Worm (Caenorhabditis elegans) whole organism, L1 larva: ENCODE measurements around the gene F35A5.2.
A peak's percentile ranks its signal among the peaks of the same experiment; 100 is the strongest.

Experiments used
- C04F5.9 ChIP-seq: sonication (generic microtip); optimal IDR thresholded peaks from 2 replicates; lab custom pipeline; 2016; ENCODE audit warnings: missing genetic modification characterization, missing compliant biosample characterization
- C16A3.4 ChIP-seq: fragments of 150-350 bp; optimal IDR thresholded peaks from 2 replicates; lab custom pipeline; 2014; ENCODE audit warnings: missing biosample characterization, missing genetic modification characterization
- C34B4.2 ChIP-seq: sonication (generic microtip); optimal IDR thresholded peaks from 2 replicates; lab custom pipeline; 2017; ENCODE audit warnings: mild to moderate bottlenecking, missing genetic modification characterization, missing compliant biosample characterization
- F16B12.6 ChIP-seq: fragments of 150-350 bp; optimal IDR thresholded peaks from 2 replicates; lab custom pipeline; 2014; ENCODE audit warnings: missing biosample characterization, missing genetic modification characterization
- aha-1 ChIP-seq: fragments of 150-350 bp; optimal IDR thresholded peaks from 2 replicates; lab custom pipeline; 2014; ENCODE audit warnings: missing biosample characterization, missing genetic modification characterization
- alr-1 ChIP-seq: fragments of 200-800 bp; sonication (Bioruptor generic); optimal IDR thresholded peaks from 2 replicates; lab custom pipeline; 2018; ENCODE audit warnings: borderline replicate concordance, mild to moderate bottlenecking, missing genetic modification characterization, missing compliant biosample characterization
- ama-1 ChIP-seq: fragments of 150-350 bp; optimal IDR thresholded peaks from 2 replicates; lab custom pipeline; 2014
- blmp-1 ChIP-seq: fragments of 150-350 bp; optimal IDR thresholded peaks from 2 replicates; lab custom pipeline; 2014; ENCODE audit warnings: missing biosample characterization, missing genetic modification characterization
- ceh-82 ChIP-seq, 3 experiments: fragments of 150-350 bp in 1 of 3; sonication (generic microtip) in 2 of 3; optimal IDR thresholded peaks; 2 replicates each; lab custom pipeline; 2014 to 2017; ENCODE audit warnings: missing biosample characterization in 3 of 3, missing genetic modification characterization in 3 of 3
- ceh-88 ChIP-seq: fragments of 200-800 bp; sonication (Bioruptor generic); IDR thresholded peaks from 2 replicates; pipeline ENCODE4 v1.3.6; 2022; ENCODE audit warnings: missing genetic modification characterization, missing compliant biosample characterization
- ceh-90 ChIP-seq: sonication (generic microtip); optimal IDR thresholded peaks from 2 replicates; lab custom pipeline; 2016; ENCODE audit warnings: missing genetic modification characterization, missing compliant biosample characterization
- ces-1 ChIP-seq: fragments of 150-350 bp; optimal IDR thresholded peaks from 2 replicates; lab custom pipeline; 2014; ENCODE audit warnings: missing biosample characterization, missing genetic modification reagents, missing genetic modification characterization
- dpl-1 ChIP-seq, 3 experiments: fragments of 150-350 bp in 2 of 3; sonication (generic microtip) in 1 of 3; optimal IDR thresholded peaks; 2 replicates each; lab custom pipeline; 2014 to 2017; ENCODE audit warnings: missing biosample characterization in 3 of 3, missing genetic modification characterization in 3 of 3, missing genetic modification reagents in 3 of 3
- efl-1 ChIP-seq, 4 experiments: fragments of 150-350 bp; optimal IDR thresholded peaks in 3 of 4; peaks in 1 of 4; 1 replicate in 1 of 4; 2 replicates in 3 of 4; lab custom pipeline; 2014; ENCODE audit warnings: missing biosample characterization in 2 of 4, missing genetic modification characterization in 2 of 4, missing genetic modification reagents in 2 of 4
- efl-3 ChIP-seq: fragments of 200-800 bp; sonication (Bioruptor generic); optimal IDR thresholded peaks from 2 replicates; lab custom pipeline; 2018; ENCODE audit warnings: mild to moderate bottlenecking, missing genetic modification characterization, missing compliant biosample characterization
- egl-13 ChIP-seq: sonication (generic microtip); optimal IDR thresholded peaks from 2 replicates; lab custom pipeline; 2016; ENCODE audit warnings: missing genotype, missing genetic modification reagents, missing genetic modification characterization, missing compliant biosample characterization
- egl-27 ChIP-seq, 2 experiments: fragments of 150-350 bp in 1 of 2; sonication (generic microtip); optimal IDR thresholded peaks; 3 replicates each; lab custom pipeline; 2017 to 2018; ENCODE audit warnings: missing biosample characterization in 2 of 2, missing genetic modification characterization in 2 of 2, missing genetic modification reagents in 2 of 2
- elt-2 ChIP-seq: sonication (generic microtip); optimal IDR thresholded peaks from 2 replicates; lab custom pipeline; 2016; ENCODE audit warnings: missing genetic modification characterization, mild to moderate bottlenecking, inconsistent platforms, missing compliant biosample characterization, missing genetic modification reagents
- ets-5 ChIP-seq: fragments of 200-800 bp; sonication (Bioruptor generic); IDR thresholded peaks from 2 replicates; pipeline ENCODE4 v1.3.6; 2022; ENCODE audit warnings: missing genetic modification characterization, missing compliant biosample characterization
- fkh-10 ChIP-seq: sonication (generic microtip); optimal IDR thresholded peaks from 2 replicates; lab custom pipeline; 2017; ENCODE audit warnings: missing biosample characterization, missing genetic modification reagents, missing genetic modification characterization
- fkh-8 ChIP-seq: sonication (generic microtip); optimal IDR thresholded peaks from 2 replicates; lab custom pipeline; 2016; ENCODE audit warnings: mild to moderate bottlenecking, missing genetic modification characterization, missing compliant biosample characterization
- fos-1 ChIP-seq: fragments of 150-350 bp; optimal IDR thresholded peaks from 2 replicates; lab custom pipeline; 2014; ENCODE audit warnings: missing biosample characterization, missing genetic modification characterization
- grh-1 ChIP-seq: fragments of 200-800 bp; sonication (Bioruptor generic); IDR thresholded peaks from 2 replicates; pipeline ENCODE4 v1.3.6; 2022; ENCODE audit warnings: missing genetic modification reagents, missing genetic modification characterization, missing compliant biosample characterization
- hlh-17 ChIP-seq: fragments of 200-800 bp; sonication (Bioruptor generic); optimal IDR thresholded peaks from 2 replicates; lab custom pipeline; 2018; ENCODE audit warnings: missing genetic modification characterization, mild to moderate bottlenecking, missing compliant biosample characterization, moderate library complexity, borderline replicate concordance
- hlh-4 ChIP-seq: sonication (generic microtip); optimal IDR thresholded peaks from 2 replicates; lab custom pipeline; 2016; ENCODE audit warnings: mild to moderate bottlenecking, missing genetic modification characterization, missing compliant biosample characterization
- hpl-2 ChIP-seq: fragments of 150-350 bp; optimal IDR thresholded peaks from 2 replicates; lab custom pipeline; 2014; ENCODE audit warnings: missing biosample characterization, missing genetic modification reagents, missing genetic modification characterization
- jun-1 ChIP-seq: fragments of 150-350 bp; optimal IDR thresholded peaks from 2 replicates; lab custom pipeline; 2014; ENCODE audit warnings: missing biosample characterization, missing genetic modification reagents, missing genetic modification characterization
- lin-14 ChIP-seq: fragments of 200-800 bp; sonication (Bioruptor generic); optimal IDR thresholded peaks from 2 replicates; lab custom pipeline; 2018; ENCODE audit warnings: mild to moderate bottlenecking, missing genetic modification characterization, moderate library complexity, missing compliant biosample characterization
- lin-35 ChIP-seq, 2 experiments: fragments of 150-350 bp; optimal IDR thresholded peaks; 2 replicates each; lab custom pipeline; 2014; ENCODE audit warnings: missing biosample characterization in 2 of 2, missing genetic modification characterization in 2 of 2, missing genetic modification reagents in 2 of 2
- lin-39 ChIP-seq: fragments of 150-350 bp; optimal IDR thresholded peaks from 2 replicates; lab custom pipeline; 2014; ENCODE audit warnings: missing biosample characterization, missing genetic modification reagents, missing genetic modification characterization
- lir-3 ChIP-seq: sonication (generic microtip); optimal IDR thresholded peaks from 2 replicates; lab custom pipeline; 2016; ENCODE audit warnings: mild to moderate bottlenecking, missing genetic modification characterization, moderate library complexity, missing compliant biosample characterization; ENCODE audit not compliant: poor library complexity
- lsy-2 ChIP-seq, 2 experiments: fragments of 150-350 bp; optimal IDR thresholded peaks; 2 replicates each; lab custom pipeline; 2014; ENCODE audit warnings: missing biosample characterization in 2 of 2, missing genetic modification characterization in 2 of 2
- mdl-1 ChIP-seq, 2 experiments: fragments of 150-350 bp; optimal IDR thresholded peaks; 2 replicates each; lab custom pipeline; 2014 to 2017; ENCODE audit warnings: missing biosample characterization in 2 of 2, missing genetic modification characterization in 2 of 2, inconsistent platforms in 1 of 2
- nhr-12 ChIP-seq: sonication (generic microtip); optimal IDR thresholded peaks from 2 replicates; lab custom pipeline; 2017; ENCODE audit warnings: missing biosample characterization, missing genetic modification characterization
- nhr-20 ChIP-seq: sonication (generic microtip); optimal IDR thresholded peaks from 2 replicates; lab custom pipeline; 2016; ENCODE audit warnings: mild to moderate bottlenecking, missing genetic modification characterization, missing compliant biosample characterization
- nhr-28 ChIP-seq: fragments of 150-350 bp; optimal IDR thresholded peaks from 2 replicates; lab custom pipeline; 2014; ENCODE audit warnings: missing biosample characterization, missing genetic modification characterization
- nhr-71 ChIP-seq: sonication (generic microtip); optimal IDR thresholded peaks from 2 replicates; lab custom pipeline; 2016; ENCODE audit warnings: mild to moderate bottlenecking, missing genetic modification characterization, moderate library complexity, missing compliant biosample characterization
- nhr-76 ChIP-seq: sonication (generic microtip); optimal IDR thresholded peaks from 2 replicates; lab custom pipeline; 2017; ENCODE audit warnings: missing biosample characterization, missing genetic modification characterization
- nhr-85 ChIP-seq: sonication (generic microtip); peaks from one replicate; lab custom pipeline; 2016; ENCODE audit warnings: missing genetic modification characterization, inconsistent platforms, missing compliant biosample characterization
- pag-3 ChIP-seq: sonication (generic microtip); optimal IDR thresholded peaks from 2 replicates; lab custom pipeline; 2017; ENCODE audit warnings: missing genetic modification characterization, mild to moderate bottlenecking, missing compliant biosample characterization, antibody characterized with exemption, borderline replicate concordance; ENCODE audit not compliant: insufficient read depth
- pax-3 ChIP-seq: fragments of 200-800 bp; sonication (Bioruptor generic); optimal IDR thresholded peaks from 2 replicates; lab custom pipeline; 2018; ENCODE audit warnings: mild to moderate bottlenecking, missing genetic modification characterization, moderate library complexity, missing compliant biosample characterization
- pqm-1 ChIP-seq: sonication (generic microtip); optimal IDR thresholded peaks from 3 replicates; lab custom pipeline; 2017; ENCODE audit warnings: missing biosample characterization, missing genetic modification characterization
- sox-4 ChIP-seq: sonication (generic microtip); optimal IDR thresholded peaks from 2 replicates; lab custom pipeline; 2016; ENCODE audit warnings: missing genetic modification characterization, missing compliant biosample characterization
- sptf-1 ChIP-seq: fragments of 150-350 bp; optimal IDR thresholded peaks from 2 replicates; lab custom pipeline; 2014; ENCODE audit warnings: missing biosample characterization, missing genetic modification characterization
- tbx-2 ChIP-seq: sonication (generic microtip); optimal IDR thresholded peaks from 2 replicates; lab custom pipeline; 2016; ENCODE audit warnings: missing genetic modification characterization, missing compliant biosample characterization
- unc-30 ChIP-seq: sonication (generic microtip); optimal IDR thresholded peaks from 2 replicates; lab custom pipeline; 2017; ENCODE audit warnings: missing biosample characterization, missing genetic modification characterization
- unc-62 ChIP-seq: fragments of 150-350 bp; optimal IDR thresholded peaks from 2 replicates; lab custom pipeline; 2014; ENCODE audit warnings: missing biosample characterization, missing genetic modification reagents, missing genetic modification characterization
- unc-86 ChIP-seq: sonication (generic microtip); optimal IDR thresholded peaks from 2 replicates; lab custom pipeline; 2016; ENCODE audit warnings: missing genetic modification characterization, missing compliant biosample characterization
- vab-15 ChIP-seq: sonication (generic microtip); optimal IDR thresholded peaks from 2 replicates; lab custom pipeline; 2017; ENCODE audit warnings: missing genotype, mild to moderate bottlenecking, missing genetic modification characterization, missing compliant biosample characterization
- ztf-11 ChIP-seq, 2 experiments: sonication (generic microtip); optimal IDR thresholded peaks; 2 replicates each; lab custom pipeline; 2016 to 2017; ENCODE audit warnings: missing genetic modification characterization in 2 of 2, missing biosample characterization in 1 of 2, missing compliant biosample characterization in 1 of 2

F35A5.2 gene

DNA sequence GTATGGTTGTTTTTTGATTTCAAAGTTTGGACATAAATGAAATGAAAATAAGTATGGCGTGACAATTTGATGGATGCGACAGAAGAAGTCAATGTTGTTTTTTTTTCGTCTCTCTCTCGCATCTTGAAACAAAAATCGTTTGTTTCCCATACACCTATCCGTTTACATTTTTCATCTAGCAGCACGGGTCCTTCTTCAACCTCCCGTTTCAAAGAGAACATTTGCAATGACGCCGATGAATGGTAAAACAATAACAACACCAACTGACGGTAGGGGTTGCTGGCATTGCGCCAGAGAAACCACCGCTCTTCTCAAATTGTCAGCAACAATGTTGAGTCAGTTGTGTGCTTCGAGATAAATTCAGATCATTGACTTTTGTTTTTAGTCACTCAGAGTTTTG lies 34.2 kb downstream of the F35A5.2 start (continued):
- no peak for TF ChIP-seq jun-1 (tag; lab: Kevin White, UChicago)
- peak in 1 of 2 experiments; percentile 11 for TF ChIP-seq efl-1 (optimal IDR thresholded peaks at IDR 0.05; lab: Kevin White, UChicago)
- no peak for TF ChIP-seq efl-1 (GFP tag; optimal IDR thresholded peaks at IDR 0.05 in 1 of 2; lab: Kevin White, UChicago)
- no peak for TF ChIP-seq ces-1 (GFP tag; lab: Kevin White, UChicago)
- no peak for TF ChIP-seq ama-1 (lab: Kevin White, UChicago)
- TF ChIP-seq elt-2 (tag; lab: Kevin White, UChicago) = no peak
- TF ChIP-seq lin-35 (GFP tag; optimal IDR thresholded peaks at IDR 0.05; lab: Kevin White, UChicago) = peak; percentile 11 to 47
- no peak for TF ChIP-seq pag-3
- TF ChIP-seq nhr-76 (tag; lab: Kevin White, UChicago) = no peak
- no peak for TF ChIP-seq fkh-8 (tag; lab: Kevin White, UChicago)
- no peak for TF ChIP-seq egl-27 (tag; optimal IDR thresholded peaks at IDR 0.05; lab: Kevin White, UChicago)
- peak; percentile 15 for TF ChIP-seq C04F5.9 (tag; lab: Kevin White, UChicago)
- TF ChIP-seq tbx-2 (tag; lab: Kevin White, UChicago) = peak; percentile 45
- no peak for TF ChIP-seq hlh-4
- TF ChIP-seq fkh-10 (GFP tag; lab: Kevin White, UChicago) = no peak
- TF ChIP-seq egl-13 (tag; lab: Kevin White, UChicago) = no peak
- no peak for TF ChIP-seq lir-3 (tag; lab: Kevin White, UChicago)
- no peak for TF ChIP-seq ceh-88 (GFP tag; lab: Robert Waterston, UW)
- TF ChIP-seq grh-1 (GFP tag; lab: Robert Waterston, UW) = no peak
- TF ChIP-seq alr-1 (tag; lab: Kevin White, UChicago) = no peak
- TF ChIP-seq dpl-1 (GFP tag; optimal IDR thresholded peaks at IDR 0.05; lab: Kevin White, UChicago) = peak in 2 of 3 experiments; percentile 0 to 6
- TF ChIP-seq unc-86 (tag; lab: Kevin White, UChicago) = no peak
- no peak for TF ChIP-seq unc-62
- TF ChIP-seq fos-1 (tag; lab: Kevin White, UChicago) = no peak
- peak; percentile 37 for TF ChIP-seq blmp-1 (tag; lab: Kevin White, UChicago)
- TF ChIP-seq C34B4.2 (tag; lab: Kevin White, UChicago) = no peak
- no peak for TF ChIP-seq ets-5 (GFP tag; lab: Robert Waterston, UW)
- peak in 1 of 2 experiments; percentile 23 for TF ChIP-seq mdl-1 (tag; optimal IDR thresholded peaks at IDR 0.05; lab: Kevin White, UChicago)
- no peak for TF ChIP-seq aha-1 (tag; lab: Kevin White, UChicago)
- TF ChIP-seq lsy-2 (tag; optimal IDR thresholded peaks at IDR 0.05; lab: Kevin White, UChicago) = peak; percentile 30 to 57
- no peak for TF ChIP-seq hlh-17 (GFP tag; lab: Kevin White, UChicago)
- no peak for TF ChIP-seq hpl-2
- no peak for TF ChIP-seq sptf-1 (tag; lab: Kevin White, UChicago)
- TF ChIP-seq nhr-12 (tag; lab: Kevin White, UChicago) = no peak
- TF ChIP-seq pqm-1 (tag; lab: Kevin White, UChicago) = no peak
- no peak for TF ChIP-seq ztf-11 (tag; optimal IDR thresholded peaks at IDR 0.05; lab: Kevin White, UChicago)
- TF ChIP-seq lin-39 (tag; lab: Kevin White, UChicago) = peak; percentile 39
- peak; percentile 20 for TF ChIP-seq sox-4 (tag; lab: Kevin White, UChicago)
- no peak for TF ChIP-seq efl-3 (GFP tag; lab: Kevin White, UChicago)
- TF ChIP-seq, all 84 proteins: peak for 29

DNA sequence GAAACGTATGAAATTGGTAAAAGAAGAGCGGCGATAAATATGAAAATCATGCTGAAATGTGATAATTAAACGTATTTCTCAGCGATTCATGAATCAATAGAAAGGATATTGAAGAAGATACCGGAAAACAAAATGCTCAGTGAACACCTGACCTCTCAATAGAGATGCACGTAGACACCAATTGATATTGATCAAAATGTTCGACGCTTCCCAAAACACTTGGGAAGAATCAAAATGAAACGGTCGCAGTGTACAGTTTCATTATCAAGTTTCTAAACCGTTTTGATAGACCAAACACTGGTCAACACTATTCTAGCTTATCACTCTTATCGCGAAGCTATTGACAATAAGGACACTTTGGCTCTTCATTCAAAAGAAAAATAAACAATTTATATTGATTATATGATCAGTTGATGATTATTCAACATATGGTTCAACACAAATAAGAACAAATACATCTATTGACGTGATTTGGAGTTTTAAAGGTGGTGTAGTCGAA lies 37.5 kb downstream of the F35A5.2 start, which contains the start of gene ttr-48:
ttr-48 (minus strand) TSS at position 51 of the 499 bp plus-strand sequence.
- TF ChIP-seq nhr-71 (tag; lab: Kevin White, UChicago) (peak; percentile 13), unc-30 (no peak), C16A3.4 (tag; lab: Kevin White, UChicago) (no peak), elt-2 (tag; lab: Kevin White, UChicago) (peak; percentile 85), F16B12.6 (tag; lab: Kevin White, UChicago) (no peak), alr-1 (tag; lab: Kevin White, UChicago) (no peak), nhr-12 (tag; lab: Kevin White, UChicago) (no peak), ama-1 (lab: Kevin White, UChicago) (no peak), nhr-28 (tag; lab: Kevin White, UChicago) (no peak), ceh-90 (tag; lab: Kevin White, UChicago) (no peak), lin-14 (GFP tag; lab: Kevin White, UChicago) (peak; percentile 16), lir-3 (tag; lab: Kevin White, UChicago) (no peak), pax-3 (tag; lab: Kevin White, UChicago) (no peak), vab-15 (tag; lab: Kevin White, UChicago) (no peak), pag-3 (no peak), nhr-20 (tag; lab: Kevin White, UChicago) (peak; percentile 5), C34B4.2 (tag; lab: Kevin White, UChicago) (no peak), ceh-82 (tag; optimal IDR thresholded peaks at IDR 0.05; lab: Kevin White, UChicago) (no peak), nhr-85 (tag; lab: Kevin White, UChicago) (peak; percentile 16), sox-4 (tag; lab: Kevin White, UChicago) (no peak), grh-1 (GFP tag; lab: Robert Waterston, UW) (no peak)
